Worm (Caenorhabditis elegans) whole organism, L2 larva: Measurements from ENCODE around the gene C50F7.9.

ENCODE experiments used
- C34F6.9 ChIP-seq: fragments of 150-350 bp; optimal IDR thresholded peaks from 2 replicates; lab custom pipeline; 2014; ENCODE audit warnings: missing biosample characterization, missing genetic modification characterization
- F13H6.1 ChIP-seq: sonication (generic microtip); optimal IDR thresholded peaks from 2 replicates; lab custom pipeline; 2016; ENCODE audit warnings: missing genetic modification characterization, missing compliant biosample characterization
- ZK546.5 ChIP-seq: sonication (generic microtip); optimal IDR thresholded peaks from 2 replicates; lab custom pipeline; 2017; ENCODE audit warnings: missing biosample characterization, missing genetic modification characterization
- ama-1 ChIP-seq: fragments of 150-350 bp; optimal IDR thresholded peaks from 2 replicates; lab custom pipeline; 2018; ENCODE audit warnings: inconsistent platforms
- blmp-1 ChIP-seq: sonication (generic microtip); optimal IDR thresholded peaks from 2 replicates; lab custom pipeline; 2017; ENCODE audit warnings: missing genetic modification characterization, mild to moderate bottlenecking, missing compliant biosample characterization, antibody characterized with exemption, moderate library complexity; ENCODE audit not compliant: insufficient read depth
- ceh-82 ChIP-seq: fragments of 150-350 bp; optimal IDR thresholded peaks from 2 replicates; lab custom pipeline; 2014; ENCODE audit warnings: missing biosample characterization, missing genetic modification characterization
- dmd-4 ChIP-seq: sonication (generic microtip); optimal IDR thresholded peaks from 2 replicates; lab custom pipeline; 2017; ENCODE audit warnings: missing biosample characterization, missing genetic modification characterization
- egl-27 ChIP-seq: sonication (generic microtip); optimal IDR thresholded peaks from 3 replicates; lab custom pipeline; 2017; ENCODE audit warnings: missing biosample characterization, missing genetic modification reagents, missing genetic modification characterization
- fos-1 ChIP-seq: fragments of 150-350 bp; optimal IDR thresholded peaks from 2 replicates; lab custom pipeline; 2014; ENCODE audit warnings: missing biosample characterization, missing genetic modification characterization
- gmeb-1 ChIP-seq: fragments of 150-350 bp; optimal IDR thresholded peaks from 2 replicates; lab custom pipeline; 2014; ENCODE audit warnings: missing biosample characterization, missing genetic modification characterization
- lin-13 ChIP-seq: fragments of 150-350 bp; optimal IDR thresholded peaks from 2 replicates; lab custom pipeline; 2014; ENCODE audit warnings: missing biosample characterization, missing genetic modification reagents, missing genetic modification characterization
- lin-39 ChIP-seq: fragments of 150-350 bp; optimal IDR thresholded peaks from 2 replicates; lab custom pipeline; 2014; ENCODE audit warnings: missing biosample characterization, missing genetic modification reagents, missing genetic modification characterization
- lsy-2 ChIP-seq, 2 experiments: fragments of 150-350 bp in 1 of 2; sonication (generic microtip) in 1 of 2; optimal IDR thresholded peaks; 2 replicates each; lab custom pipeline; 2014 to 2017; ENCODE audit warnings: missing biosample characterization in 2 of 2, missing genetic modification characterization in 2 of 2
- mab-5 ChIP-seq: fragments of 150-350 bp; optimal IDR thresholded peaks from 2 replicates; lab custom pipeline; 2014; ENCODE audit warnings: missing biosample characterization, missing genetic modification characterization
- mbf-1 ChIP-seq: sonication (generic microtip); optimal IDR thresholded peaks from 2 replicates; lab custom pipeline; 2017; ENCODE audit warnings: missing biosample characterization, missing genetic modification characterization
- mdl-1 ChIP-seq, 2 experiments: fragments of 150-350 bp in 1 of 2; sonication (generic microtip) in 1 of 2; optimal IDR thresholded peaks; 2 replicates each; lab custom pipeline; 2017; ENCODE audit warnings: missing biosample characterization in 2 of 2, missing genetic modification characterization in 2 of 2
- nhr-10 ChIP-seq: sonication (generic microtip); optimal IDR thresholded peaks from 2 replicates; lab custom pipeline; 2017; ENCODE audit warnings: missing biosample characterization, missing genetic modification characterization
- nhr-11 ChIP-seq: fragments of 150-350 bp; optimal IDR thresholded peaks from 2 replicates; lab custom pipeline; 2014; ENCODE audit warnings: missing biosample characterization, missing genetic modification characterization
- nhr-129 ChIP-seq: fragments of 150-350 bp; optimal IDR thresholded peaks from 2 replicates; lab custom pipeline; 2014; ENCODE audit warnings: missing biosample characterization, missing genetic modification characterization
- nhr-21 ChIP-seq: fragments of 150-350 bp; optimal IDR thresholded peaks from 2 replicates; lab custom pipeline; 2014; ENCODE audit warnings: missing biosample characterization, missing genetic modification characterization
- nhr-23 ChIP-seq: fragments of 150-350 bp; optimal IDR thresholded peaks from 2 replicates; lab custom pipeline; 2014; ENCODE audit warnings: missing biosample characterization, missing genetic modification reagents, missing genetic modification characterization
- nhr-237 ChIP-seq: fragments of 150-350 bp; optimal IDR thresholded peaks from 2 replicates; lab custom pipeline; 2014; ENCODE audit warnings: missing biosample characterization, missing genetic modification characterization
- nhr-25 ChIP-seq: fragments of 150-350 bp; sonication (generic microtip); optimal IDR thresholded peaks from 3 replicates; lab custom pipeline; 2014; ENCODE audit warnings: missing biosample characterization, missing genetic modification characterization
- nhr-6 ChIP-seq: fragments of 150-350 bp; optimal IDR thresholded peaks from 2 replicates; lab custom pipeline; 2014; ENCODE audit warnings: missing biosample characterization, missing genetic modification characterization
- nhr-77 ChIP-seq: fragments of 150-350 bp; optimal IDR thresholded peaks from 2 replicates; lab custom pipeline; 2014; ENCODE audit warnings: missing biosample characterization, missing genetic modification characterization
- peb-1 ChIP-seq: fragments of 150-350 bp; optimal IDR thresholded peaks from 2 replicates; lab custom pipeline; 2014; ENCODE audit warnings: missing biosample characterization, missing genetic modification characterization
- sem-4 ChIP-seq: fragments of 150-350 bp; optimal IDR thresholded peaks from 2 replicates; lab custom pipeline; 2014; ENCODE audit warnings: missing biosample characterization, missing genetic modification reagents, missing genetic modification characterization
- skn-1 ChIP-seq: sonication (generic microtip); optimal IDR thresholded peaks from 2 replicates; lab custom pipeline; 2017; ENCODE audit warnings: missing biosample characterization, missing genetic modification characterization
- sma-3 ChIP-seq: sonication (generic microtip); optimal IDR thresholded peaks from 2 replicates; lab custom pipeline; 2016; ENCODE audit warnings: missing genetic modification reagents, missing genetic modification characterization, missing compliant biosample characterization
- sma-9 ChIP-seq, 2 experiments: fragments of 150-350 bp in 1 of 2; sonication (generic microtip) in 1 of 2; optimal IDR thresholded peaks; 2 replicates each; lab custom pipeline; 2014 to 2016; ENCODE audit warnings: missing genetic modification characterization in 2 of 2, mild to moderate bottlenecking in 1 of 2, missing biosample characterization in 1 of 2, missing compliant biosample characterization in 1 of 2, missing genetic modification reagents in 1 of 2, moderate library complexity in 1 of 2
- snpc-4 ChIP-seq: fragments of 150-350 bp; optimal IDR thresholded peaks from 2 replicates; lab custom pipeline; 2014; ENCODE audit warnings: missing biosample characterization, missing genetic modification characterization
- unc-55 ChIP-seq: fragments of 150-350 bp; sonication (generic microtip); optimal IDR thresholded peaks from 3 replicates; lab custom pipeline; 2014; ENCODE audit warnings: missing biosample characterization, missing genetic modification reagents, missing genetic modification characterization
- zag-1 ChIP-seq: fragments of 150-350 bp; optimal IDR thresholded peaks from 2 replicates; lab custom pipeline; 2014; ENCODE audit warnings: missing biosample characterization, missing genetic modification characterization
- ztf-1 ChIP-seq: fragments of 200-800 bp; sonication (Bioruptor generic); conservative IDR thresholded peaks from 2 replicates; pipeline ENCODE4 v1.3.6; 2022; ENCODE audit warnings: missing genetic modification characterization, missing compliant biosample characterization
- ztf-11 ChIP-seq: sonication (generic microtip); optimal IDR thresholded peaks from 2 replicates; lab custom pipeline; 2017; ENCODE audit warnings: missing biosample characterization, missing genetic modification characterization
- ztf-4 ChIP-seq: fragments of 150-350 bp; optimal IDR thresholded peaks from 2 replicates; lab custom pipeline; 2014; ENCODE audit warnings: missing biosample characterization, missing genetic modification characterization

The C50F7.9 gene

DNA sequence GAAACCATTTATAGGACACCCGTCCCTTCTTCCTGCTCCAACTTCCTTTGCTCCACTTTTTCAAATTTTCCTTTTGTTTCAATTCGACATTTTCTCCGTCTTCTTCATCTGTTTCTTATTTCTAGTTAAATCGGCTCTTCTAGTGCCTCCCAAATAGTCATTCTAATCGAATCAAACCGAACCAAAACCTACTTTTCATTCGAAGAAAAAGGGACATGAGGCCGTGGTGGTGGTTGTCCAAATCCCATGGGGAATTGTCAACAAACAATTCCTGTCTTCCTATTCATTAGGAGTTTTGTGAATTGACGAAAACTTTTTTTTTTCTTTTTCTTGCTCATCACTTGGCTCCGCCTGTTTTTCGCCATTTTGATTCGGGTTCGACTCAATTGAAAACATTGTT, 4.8 kb upstream of the C50F7.9 start:
- TF ChIP-seq mdl-1 (tag; optimal IDR thresholded peaks at IDR 0.05; lab: Kevin White, UChicago) (no peak), F13H6.1 (tag; lab: Kevin White, UChicago) (no peak), mab-5 (tag; lab: Kevin White, UChicago) (no peak), ztf-4 (tag; lab: Kevin White, UChicago) (no peak), lin-39 (tag; lab: Kevin White, UChicago) (no peak), zag-1 (tag; lab: Kevin White, UChicago) (no peak), nhr-237 (tag; lab: Kevin White, UChicago) (no peak), nhr-129 (tag; lab: Kevin White, UChicago) (no peak), ztf-1 (no peak), mbf-1 (no peak), nhr-6 (tag; lab: Kevin White, UChicago) (no peak), nhr-21 (tag; lab: Kevin White, UChicago) (no peak), nhr-77 (tag; lab: Kevin White, UChicago) (no peak), egl-27 (tag; lab: Kevin White, UChicago) (no peak), ZK546.5 (no peak), sma-3 (GFP tag; lab: Kevin White, UChicago) (no peak), ceh-82 (tag; lab: Kevin White, UChicago) (no peak)

ce11 chrIV:7734619-7735018, 2.8 kb upstream of the C50F7.9 start, which contains the start of gene clx-1:
Gene clx-1, plus strand, starts transcription at chrIV:7734648.
- TF ChIP-seq F13H6.1 (tag; lab: Kevin White, UChicago), result no peak
- TF ChIP-seq fos-1 (tag; lab: Kevin White, UChicago), result no peak
- no peak for TF ChIP-seq mdl-1 (tag; optimal IDR thresholded peaks at IDR 0.05; lab: Kevin White, UChicago)
- no peak for TF ChIP-seq ztf-4 (tag; lab: Kevin White, UChicago)
- TF ChIP-seq dmd-4, result no peak
- no peak for TF ChIP-seq nhr-25 (tag; lab: Kevin White, UChicago)
- no peak for TF ChIP-seq nhr-11
- TF ChIP-seq lin-13 (GFP tag; lab: Kevin White, UChicago), result no peak
- TF ChIP-seq mab-5 (tag; lab: Kevin White, UChicago), result no peak
- no peak for TF ChIP-seq unc-55 (GFP tag; lab: Kevin White, UChicago)
- no peak for TF ChIP-seq egl-27 (tag; lab: Kevin White, UChicago)
- no peak for TF ChIP-seq C34F6.9 (tag; lab: Kevin White, UChicago)
- TF ChIP-seq gmeb-1, result no peak
- TF ChIP-seq lsy-2 (tag; optimal IDR thresholded peaks at IDR 0.05; lab: Kevin White, UChicago), result no peak
- no peak for TF ChIP-seq peb-1 (tag; lab: Kevin White, UChicago)
- TF ChIP-seq sma-9 (GFP tag; optimal IDR thresholded peaks at IDR 0.05; lab: Kevin White, UChicago), result no peak
- no peak for TF ChIP-seq sma-9 (tag; optimal IDR thresholded peaks at IDR 0.05; lab: Kevin White, UChicago)
- no peak for TF ChIP-seq blmp-1 (tag; lab: Kevin White, UChicago)
- TF ChIP-seq sem-4 (tag; lab: Kevin White, UChicago), result no peak

DNA sequence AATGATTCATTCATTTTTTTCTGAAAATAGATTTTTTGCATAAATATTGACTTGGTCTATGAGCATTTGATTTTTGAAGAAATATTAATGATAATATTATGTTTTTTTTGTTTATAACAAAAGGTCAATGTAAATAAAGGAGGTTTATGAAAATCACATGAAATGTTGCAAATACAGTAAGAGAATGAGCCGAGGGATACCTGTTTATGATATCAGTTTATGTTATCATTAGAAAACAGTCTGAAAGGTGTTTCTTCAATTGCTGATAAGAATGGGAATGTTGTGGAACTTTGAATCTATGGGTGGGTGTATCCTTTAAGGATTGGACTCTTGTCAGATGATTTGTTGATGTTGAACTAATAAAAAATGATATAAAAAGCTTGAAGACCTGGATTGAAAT, 2.3 kb upstream of the C50F7.9 start:
- TF ChIP-seq nhr-10 (tag; lab: Kevin White, UChicago) (no peak), F13H6.1 (tag; lab: Kevin White, UChicago) (no peak), mdl-1 (tag; optimal IDR thresholded peaks at IDR 0.05; lab: Kevin White, UChicago) (no peak), sma-3 (GFP tag; lab: Kevin White, UChicago) (no peak), sem-4 (tag; lab: Kevin White, UChicago) (no peak), ama-1 (lab: Kevin White, UChicago) (no peak), nhr-23 (tag; lab: Kevin White, UChicago) (no peak), ztf-1 (no peak), C34F6.9 (tag; lab: Kevin White, UChicago) (no peak), ztf-11 (tag; lab: Kevin White, UChicago) (no peak), zag-1 (tag; lab: Kevin White, UChicago) (no peak), dmd-4 (no peak), snpc-4 (tag; lab: Kevin White, UChicago) (no peak), skn-1 (tag; lab: Kevin White, UChicago) (no peak), lin-39 (tag; lab: Kevin White, UChicago) (no peak), lin-13 (GFP tag; lab: Kevin White, UChicago) (no peak)
